Fruit fly (Drosophila melanogaster) whole organism, prepupa: ENCODE measurements around the gene CG13694.

Experiments used
- Blimp-1 ChIP-seq: fragments of 200-800 bp; sonication (Bioruptor generic); optimal IDR thresholded peaks from 3 replicates; lab custom pipeline; 2017; ENCODE audit warnings: missing biosample characterization, missing genetic modification characterization, mild to moderate bottlenecking, moderate library complexity, missing genetic modification reagents
- CG10631 ChIP-seq: fragments of 200-800 bp; sonication (Bioruptor generic); optimal IDR thresholded peaks from 2 replicates; lab custom pipeline; 2016; ENCODE audit warnings: missing biosample characterization, missing genetic modification characterization
- CG10669 ChIP-seq: fragments of 200-800 bp; sonication (Bioruptor generic); optimal IDR thresholded peaks from 3 replicates; lab custom pipeline; 2018; ENCODE audit warnings: missing biosample characterization, mild to moderate bottlenecking, missing genetic modification characterization, moderate library complexity
- CG11294 ChIP-seq: fragments of 200-800 bp; sonication (Bioruptor generic); IDR thresholded peaks from 2 replicates; pipeline ENCODE4 v1.3.6; 2022; ENCODE audit warnings: missing biosample characterization, missing genetic modification characterization
- CG11902 ChIP-seq: fragments of 200-800 bp; sonication (Bioruptor generic); optimal IDR thresholded peaks from 3 replicates; lab custom pipeline; 2016; ENCODE audit warnings: missing biosample characterization, missing genetic modification characterization
- CG15336 ChIP-seq: fragments of 200-800 bp; sonication (Bioruptor generic); IDR thresholded peaks from 2 replicates; pipeline ENCODE4 v1.3.6; 2022; ENCODE audit warnings: missing biosample characterization, missing genetic modification characterization
- CG1621 ChIP-seq: fragments of 200-800 bp; sonication (Bioruptor generic); optimal IDR thresholded peaks from 3 replicates; lab custom pipeline; 2018; ENCODE audit warnings: missing biosample characterization, mild to moderate bottlenecking, missing genetic modification characterization
- CG3032 ChIP-seq: fragments of 200-800 bp; optimal IDR thresholded peaks from 2 replicates; lab custom pipeline; 2019; ENCODE audit warnings: missing biosample characterization, mild to moderate bottlenecking, missing genetic modification characterization, moderate library complexity
- CG32006 ChIP-seq: fragments of 200-800 bp; sonication (Bioruptor generic); optimal IDR thresholded peaks from 3 replicates; lab custom pipeline; 2017; ENCODE audit warnings: missing biosample characterization, mild to moderate bottlenecking, missing genetic modification characterization
- CG34406 ChIP-seq: fragments of 200-800 bp; sonication (Bioruptor generic); optimal IDR thresholded peaks from 3 replicates; lab custom pipeline; 2016; ENCODE audit warnings: missing biosample characterization, missing genetic modification characterization
- CG3919 ChIP-seq: fragments of 200-800 bp; sonication (Bioruptor generic); optimal IDR thresholded peaks from 3 replicates; lab custom pipeline; 2016; ENCODE audit warnings: missing biosample characterization, missing genetic modification characterization
- CG6276 ChIP-seq: fragments of 200-800 bp; sonication (Bioruptor generic); optimal IDR thresholded peaks from 2 replicates; lab custom pipeline; 2017; ENCODE audit warnings: missing biosample characterization, mild to moderate bottlenecking, missing genetic modification characterization
- CG6792 ChIP-seq: fragments of 200-800 bp; sonication (Bioruptor generic); optimal IDR thresholded peaks from 3 replicates; lab custom pipeline; 2016; ENCODE audit warnings: missing biosample characterization, missing genetic modification characterization
- CG6854 ChIP-seq: fragments of 200-800 bp; sonication (Bioruptor generic); optimal IDR thresholded peaks from 2 replicates; lab custom pipeline; 2017; ENCODE audit warnings: missing biosample characterization, mild to moderate bottlenecking, missing genetic modification characterization
- CG7368 ChIP-seq: fragments of 200-800 bp; sonication (Bioruptor generic); optimal IDR thresholded peaks from 3 replicates; lab custom pipeline; 2016; ENCODE audit warnings: missing biosample characterization, missing genetic modification characterization
- CG8119 ChIP-seq: fragments of 200-800 bp; sonication (Bioruptor generic); IDR thresholded peaks from 3 replicates; pipeline ENCODE4 v1.3.6; 2022; ENCODE audit warnings: missing biosample characterization, missing genetic modification characterization
- CG8632 ChIP-seq: fragments of 200-800 bp; sonication (Bioruptor generic); optimal IDR thresholded peaks from 3 replicates; lab custom pipeline; 2016; ENCODE audit warnings: missing biosample characterization, missing genetic modification characterization
- CG9139 ChIP-seq: fragments of 200-800 bp; sonication (Bioruptor generic); optimal IDR thresholded peaks from 3 replicates; lab custom pipeline; 2017; ENCODE audit warnings: missing biosample characterization, mild to moderate bottlenecking, missing genetic modification characterization
- Eip75B ChIP-seq: fragments of 200-800 bp; sonication (Bioruptor generic); optimal IDR thresholded peaks from 3 replicates; lab custom pipeline; 2016; ENCODE audit warnings: missing biosample characterization, missing genetic modification characterization
- Eip78C ChIP-seq: fragments of 200-800 bp; sonication (Bioruptor generic); peaks from one replicate; lab custom pipeline; 2016; ENCODE audit warnings: missing biosample characterization, missing genetic modification characterization
- Ets21C ChIP-seq: fragments of 200-800 bp; sonication (Bioruptor generic); optimal IDR thresholded peaks from 3 replicates; lab custom pipeline; 2016; ENCODE audit warnings: missing biosample characterization, missing genetic modification characterization
- Ets96B ChIP-seq: fragments of 200-800 bp; optimal IDR thresholded peaks from 2 replicates; lab custom pipeline; 2019; ENCODE audit warnings: missing biosample characterization, mild to moderate bottlenecking, missing genetic modification characterization, moderate library complexity
- Gug ChIP-seq: fragments of 200-800 bp; sonication (Bioruptor generic); IDR thresholded peaks from 2 replicates; pipeline ENCODE4 v1.3.6; 2022; ENCODE audit warnings: missing biosample characterization, missing genetic modification characterization
- Hr38 ChIP-seq: sonication (Bioruptor generic); optimal IDR thresholded peaks from 2 replicates; lab custom pipeline; 2016; ENCODE audit warnings: missing biosample characterization, missing genetic modification characterization
- Hr39 ChIP-seq: fragments of 200-800 bp; sonication (Bioruptor generic); optimal IDR thresholded peaks from 2 replicates; lab custom pipeline; 2016; ENCODE audit warnings: missing biosample characterization, missing genetic modification characterization
- Hr4 ChIP-seq: fragments of 200-800 bp; sonication (Bioruptor generic); optimal IDR thresholded peaks from 3 replicates; lab custom pipeline; 2016; ENCODE audit warnings: missing biosample characterization, missing genetic modification characterization
- OdsH ChIP-seq: fragments of 200-800 bp; sonication (Bioruptor generic); optimal IDR thresholded peaks from 3 replicates; lab custom pipeline; 2016; ENCODE audit warnings: missing biosample characterization, missing genetic modification characterization
- Smox ChIP-seq: fragments of 200-800 bp; sonication (Bioruptor generic); optimal IDR thresholded peaks from 3 replicates; lab custom pipeline; 2016; ENCODE audit warnings: missing biosample characterization, missing genetic modification characterization
- Sox102F ChIP-seq: fragments of 200-800 bp; sonication (Bioruptor generic); optimal IDR thresholded peaks from 2 replicates; lab custom pipeline; 2016; ENCODE audit warnings: missing biosample characterization, mild to moderate bottlenecking, missing genetic modification characterization
- Sox14 ChIP-seq: fragments of 200-800 bp; sonication (Bioruptor generic); optimal IDR thresholded peaks from 3 replicates; lab custom pipeline; 2016; ENCODE audit warnings: missing biosample characterization, missing genetic modification characterization
- Sox15 ChIP-seq: fragments of 200-800 bp; sonication (Bioruptor generic); optimal IDR thresholded peaks from 3 replicates; lab custom pipeline; 2016; ENCODE audit warnings: missing biosample characterization, missing genetic modification characterization
- achi ChIP-seq: fragments of 200-800 bp; sonication (Bioruptor generic); optimal IDR thresholded peaks from 3 replicates; lab custom pipeline; 2016; ENCODE audit warnings: missing biosample characterization, missing genetic modification characterization
- cyc ChIP-seq: fragments of 200-800 bp; sonication (Bioruptor generic); optimal IDR thresholded peaks from 3 replicates; lab custom pipeline; 2016; ENCODE audit warnings: missing biosample characterization, missing genetic modification characterization
- dac ChIP-seq: fragments of 200-800 bp; sonication (Bioruptor generic); optimal IDR thresholded peaks from 2 replicates; lab custom pipeline; 2017; ENCODE audit warnings: missing biosample characterization, mild to moderate bottlenecking, missing genetic modification characterization
- dsx ChIP-seq: fragments of 200-800 bp; optimal IDR thresholded peaks from 3 replicates; lab custom pipeline; 2019; ENCODE audit warnings: missing biosample characterization, mild to moderate bottlenecking, missing genetic modification characterization, moderate library complexity; ENCODE audit not compliant: poor library complexity, severe bottlenecking
- eg ChIP-seq: fragments of 200-800 bp; sonication (Bioruptor generic); IDR thresholded peaks from 3 replicates; pipeline ENCODE4 v1.3.6; 2022; ENCODE audit warnings: missing biosample characterization, missing genetic modification characterization
- esn ChIP-seq: fragments of 200-800 bp; sonication (Bioruptor generic); optimal IDR thresholded peaks from 2 replicates; lab custom pipeline; 2016; ENCODE audit warnings: missing biosample characterization, mild to moderate bottlenecking, missing genetic modification characterization, moderate library complexity
- fd59A ChIP-seq: fragments of 200-800 bp; sonication (Bioruptor generic); optimal IDR thresholded peaks from 2 replicates; lab custom pipeline; 2017; ENCODE audit warnings: missing biosample characterization, mild to moderate bottlenecking, missing genetic modification characterization, missing genetic modification reagents
- fd85E ChIP-seq: fragments of 200-800 bp; sonication (Bioruptor generic); optimal IDR thresholded peaks from 3 replicates; lab custom pipeline; 2016; ENCODE audit warnings: missing biosample characterization, missing genetic modification characterization
- fkh ChIP-seq: fragments of 200-800 bp; sonication (Bioruptor generic); optimal IDR thresholded peaks from 3 replicates; lab custom pipeline; 2017; ENCODE audit warnings: missing biosample characterization, mild to moderate bottlenecking, missing genetic modification characterization, moderate library complexity
- lz ChIP-seq: fragments of 200-800 bp; sonication (Bioruptor generic); optimal IDR thresholded peaks from 3 replicates; lab custom pipeline; 2016; ENCODE audit warnings: missing biosample characterization, missing genetic modification characterization
- pdm3 ChIP-seq: fragments of 200-800 bp; sonication (Bioruptor generic); optimal IDR thresholded peaks from 3 replicates; lab custom pipeline; 2016; ENCODE audit warnings: missing biosample characterization, missing genetic modification characterization
- salr ChIP-seq, 2 experiments: fragments of 200-800 bp; sonication (Bioruptor generic); optimal IDR thresholded peaks; 3 replicates each; lab custom pipeline; 2016 to 2018; ENCODE audit warnings: missing biosample characterization in 2 of 2, missing genetic modification characterization in 2 of 2, mild to moderate bottlenecking in 1 of 2
- spab ChIP-seq: fragments of 200-800 bp; sonication (Bioruptor generic); optimal IDR thresholded peaks from 2 replicates; lab custom pipeline; 2017; ENCODE audit warnings: missing biosample characterization, mild to moderate bottlenecking, missing genetic modification characterization, missing genetic modification reagents
- ss ChIP-seq, 2 experiments: fragments of 200-800 bp; sonication (Bioruptor generic); optimal IDR thresholded peaks; 2 replicates in 1 of 2; 3 replicates in 1 of 2; lab custom pipeline; 2017 to 2018; ENCODE audit warnings: mild to moderate bottlenecking in 2 of 2, missing biosample characterization in 2 of 2, missing genetic modification characterization in 2 of 2, moderate library complexity in 1 of 2
- svp ChIP-seq: fragments of 200-800 bp; sonication (Bioruptor generic); peaks from one replicate; lab custom pipeline; 2016; ENCODE audit warnings: missing biosample characterization, missing genetic modification characterization
- topi ChIP-seq: fragments of 200-800 bp; sonication (Bioruptor generic); optimal IDR thresholded peaks from 3 replicates; lab custom pipeline; 2016; ENCODE audit warnings: missing biosample characterization, missing genetic modification characterization

Gene CG13694

dm6 chr2L:89158-89557, 27.1 kb downstream of the CG13694 start:
- TF ChIP-seq Eip78C (GFP tag; lab: Kevin White, UChicago): peak; percentile 42
- no peak for TF ChIP-seq Hr39 (GFP tag; lab: Kevin White, UChicago)

- TF ChIP-seq CG6854 (GFP tag; lab: Kevin White, UChicago): peak; percentile 8
- no peak for TF ChIP-seq Ets21C (GFP tag; lab: Kevin White, UChicago)
- TF ChIP-seq Blimp-1: peak; percentile 81
- TF ChIP-seq esn (GFP tag; lab: Kevin White, UChicago): peak; percentile 1
- no peak for TF ChIP-seq fkh
Measured at dm6 chr2L:88528-88927, 27.8 kb downstream of the CG13694 start.

dm6 chr2L:87255-87723, 29.0 kb downstream of the CG13694 start, which contains the start of gene net:
net (minus strand) TSS chr2L:87387.
- TF ChIP-seq Ets96B (peak; percentile 74), Eip78C (GFP tag; lab: Kevin White, UChicago) (peak; percentile 90), CG3032 (peak; percentile 72), pdm3 (peak; percentile 33), eg (GFP tag; lab: Robert Waterston, UW) (no peak), Eip75B (GFP tag; lab: Kevin White, UChicago) (peak; percentile 42), dsx (GFP tag; lab: Kevin White, UChicago) (peak; percentile 65), CG8119 (GFP tag; lab: Robert Waterston, UW) (peak; percentile 60; the same call in 2 of the 3 replicates), Gug (no peak), CG1621 (tag; lab: Kevin White, UChicago) (peak; percentile 31), CG6792 (GFP tag; lab: Kevin White, UChicago) (peak; percentile 36), Hr38 (GFP tag; lab: Kevin White, UChicago) (no peak), ss (GFP tag; optimal IDR thresholded peaks at IDR 0.05; lab: Kevin White, UChicago) (peak; percentile 52 to 75), dac (GFP tag; lab: Kevin White, UChicago) (peak; percentile 12), CG32006 (GFP tag; lab: Kevin White, UChicago) (no peak), Sox102F (peak; percentile 59), Blimp-1 (peak; percentile 62), Sox15 (GFP tag; lab: Kevin White, UChicago) (peak; percentile 2), fd85E (GFP tag; lab: Kevin White, UChicago) (no peak), achi (GFP tag; lab: Kevin White, UChicago) (peak; percentile 66), svp (GFP tag; lab: Kevin White, UChicago) (peak; percentile 76), CG8632 (GFP tag; lab: Kevin White, UChicago) (peak; percentile 47), lz (peak; percentile 10), CG11902 (GFP tag; lab: Kevin White, UChicago) (no peak), Hr4 (GFP tag; lab: Kevin White, UChicago) (peak; percentile 52), spab (peak; percentile 51), CG34406 (GFP tag; lab: Kevin White, UChicago) (peak; percentile 48), cyc (GFP tag; lab: Kevin White, UChicago) (peak; percentile 19), CG15336 (GFP tag; lab: Robert Waterston, UW) (peak; percentile 62), Ets21C (GFP tag; lab: Kevin White, UChicago) (no peak), Smox (GFP tag; lab: Kevin White, UChicago) (peak; percentile 32), CG6854 (GFP tag; lab: Kevin White, UChicago) (peak; percentile 59), CG3919 (peak; percentile 48), Sox14 (GFP tag; lab: Kevin White, UChicago) (peak; percentile 33), CG7368 (GFP tag; lab: Kevin White, UChicago) (no peak), salr (GFP tag; optimal IDR thresholded peaks at IDR 0.05; lab: Kevin White, UChicago) (peak in 1 of 2 experiments; percentile 15), OdsH (peak; percentile 59), CG6276 (peak; percentile 72), esn (GFP tag; lab: Kevin White, UChicago) (peak; percentile 54), CG9139 (GFP tag; lab: Kevin White, UChicago) (peak; percentile 57), fd59A (GFP tag; lab: Kevin White, UChicago) (peak; percentile 13), CG11294 (GFP tag; lab: Robert Waterston, UW) (no peak), CG10669 (peak; percentile 63), topi (peak; percentile 8), CG10631 (GFP tag; lab: Kevin White, UChicago) (peak; percentile 46)
